Fruit fly (Drosophila melanogaster) whole organism, wandering third instar larva: ENCODE measurements around the gene CG1387.

Source experiments
- Abd-B ChIP-seq: fragments of >200 bp; optimal IDR thresholded peaks from 2 replicates; lab custom pipeline; 2017; ENCODE audit warnings: missing biosample characterization, missing genetic modification characterization
- CG32264 ChIP-seq: fragments of 200-800 bp; sonication (Bioruptor generic); optimal IDR thresholded peaks from 2 replicates; lab custom pipeline; 2016; ENCODE audit warnings: missing biosample characterization, missing genetic modification characterization
- CG9705 ChIP-seq: fragments of 200-800 bp; sonication (Bioruptor generic); optimal IDR thresholded peaks from 2 replicates; lab custom pipeline; 2018; ENCODE audit warnings: missing biosample characterization, mild to moderate bottlenecking, missing genetic modification characterization
- CrebA ChIP-seq: fragments of 200-800 bp; sonication (Bioruptor generic); optimal IDR thresholded peaks from 2 replicates; lab custom pipeline; 2016; ENCODE audit warnings: missing biosample characterization, mild to moderate bottlenecking, missing genetic modification characterization, borderline replicate concordance
- Dfd ChIP-seq: fragments of >200 bp; optimal IDR thresholded peaks from 2 replicates; lab custom pipeline; 2017; ENCODE audit warnings: missing biosample characterization, missing genetic modification characterization
- Dif ChIP-seq: fragments of 200-275, 200-300 bp; sonication (Bioruptor generic); optimal IDR thresholded peaks from 2 replicates; lab custom pipeline; 2018; ENCODE audit warnings: missing biosample characterization, missing genetic modification characterization; ENCODE audit not compliant: partially characterized antibody
- GATAd ChIP-seq: sonication (Bioruptor generic); optimal IDR thresholded peaks from 2 replicates; lab custom pipeline; 2016; ENCODE audit warnings: missing biosample characterization, missing genetic modification characterization
- HLH106 ChIP-seq: fragments of 200-800 bp; optimal IDR thresholded peaks from 3 replicates; lab custom pipeline; 2019; ENCODE audit warnings: missing biosample characterization, mild to moderate bottlenecking, missing genetic modification characterization, moderate library complexity
- Hnf4 ChIP-seq: fragments of 200-800 bp; sonication (Bioruptor generic); optimal IDR thresholded peaks from 2 replicates; lab custom pipeline; 2016; ENCODE audit warnings: missing biosample characterization, mild to moderate bottlenecking, missing genetic modification characterization
- Hr78 ChIP-seq: fragments of >200 bp; optimal IDR thresholded peaks from 2 replicates; lab custom pipeline; 2017; ENCODE audit warnings: missing biosample characterization, missing genetic modification characterization
- Hr83 ChIP-seq: fragments of 200-300 bp; sonication (Bioruptor generic); optimal IDR thresholded peaks from 2 replicates; lab custom pipeline; 2016; ENCODE audit warnings: missing biosample characterization, mild to moderate bottlenecking, missing genetic modification characterization, moderate library complexity; ENCODE audit not compliant: poor library complexity, severe bottlenecking
- Jra ChIP-seq: sonication (Bioruptor generic); optimal IDR thresholded peaks from 2 replicates; lab custom pipeline; 2016; ENCODE audit warnings: missing biosample characterization, missing genetic modification characterization
- Mio ChIP-seq: sonication (Bioruptor generic); optimal IDR thresholded peaks from 2 replicates; lab custom pipeline; 2016; ENCODE audit warnings: missing biosample characterization, missing genetic modification characterization
- Myc ChIP-seq: fragments of >200 bp; optimal IDR thresholded peaks from 2 replicates; lab custom pipeline; 2017
- N ChIP-seq: fragments of >200 bp; optimal IDR thresholded peaks from 2 replicates; lab custom pipeline; 2018; ENCODE audit warnings: missing biosample characterization, missing external identifiers, missing genetic modification characterization
- OdsH ChIP-seq: fragments of 200-800 bp; sonication (Bioruptor generic); optimal IDR thresholded peaks from 2 replicates; lab custom pipeline; 2016; ENCODE audit warnings: missing biosample characterization, mild to moderate bottlenecking, missing genetic modification characterization
- Rel ChIP-seq, 2 experiments: fragments of 200-800 bp; sonication (Bioruptor generic) in 1 of 2; optimal IDR thresholded peaks; 2 replicates in 1 of 2; 3 replicates in 1 of 2; lab custom pipeline; 2016 to 2019; ENCODE audit warnings: mild to moderate bottlenecking in 2 of 2, missing biosample characterization in 2 of 2, missing genetic modification characterization in 2 of 2, moderate library complexity in 1 of 2
- Sp1 ChIP-seq: fragments of 200-800 bp; sonication (Bioruptor generic); optimal IDR thresholded peaks from 3 replicates; lab custom pipeline; 2019; ENCODE audit warnings: missing biosample characterization, mild to moderate bottlenecking, missing genetic modification characterization, moderate library complexity
- Vsx2 ChIP-seq: fragments of 200-300, 225-300 bp; sonication (Bioruptor generic); optimal IDR thresholded peaks from 2 replicates; lab custom pipeline; 2018; ENCODE audit warnings: missing biosample characterization, missing genetic modification characterization; ENCODE audit not compliant: partially characterized antibody
- br ChIP-seq: fragments of 200-800 bp; sonication (Bioruptor generic); optimal IDR thresholded peaks from 2 replicates; lab custom pipeline; 2016; ENCODE audit warnings: missing biosample characterization, missing genetic modification characterization
- brk ChIP-seq: fragments of 200-800 bp; sonication (Bioruptor generic); optimal IDR thresholded peaks from 2 replicates; lab custom pipeline; 2016; ENCODE audit warnings: missing biosample characterization, mild to moderate bottlenecking, missing genetic modification characterization
- dl ChIP-seq, 2 experiments: fragments of 175-275, 200-275 bp in 1 of 2; fragments of 200-275 bp in 1 of 2; sonication (Bioruptor generic); optimal IDR thresholded peaks; lab custom pipeline; 2018; ENCODE audit warnings: mild to moderate bottlenecking in 2 of 2, missing biosample characterization in 2 of 2, missing genetic modification characterization in 2 of 2, moderate library complexity in 2 of 2; ENCODE audit not compliant: partially characterized antibody in 2 of 2, insufficient read depth in 1 of 2
- dmrt93B ChIP-seq: fragments of 200-800 bp; sonication (Bioruptor generic); optimal IDR thresholded peaks from 2 replicates; lab custom pipeline; 2018; ENCODE audit warnings: missing biosample characterization, mild to moderate bottlenecking, missing genetic modification characterization
- dsf ChIP-seq: sonication (Bioruptor generic); optimal IDR thresholded peaks from 2 replicates; lab custom pipeline; 2016; ENCODE audit warnings: missing biosample characterization, missing genetic modification characterization, borderline replicate concordance
- ey ChIP-seq: fragments of 200-800 bp; sonication (Bioruptor generic); optimal IDR thresholded peaks from 2 replicates; lab custom pipeline; 2016; ENCODE audit warnings: missing biosample characterization, missing genetic modification characterization
- foxo ChIP-seq, 2 experiments: fragments of 200-800 bp; sonication (Bioruptor generic); optimal IDR thresholded peaks; 2 replicates in 1 of 2; 3 replicates in 1 of 2; lab custom pipeline; 2016 to 2017; ENCODE audit warnings: missing biosample characterization in 2 of 2, missing genetic modification characterization in 2 of 2
- fru ChIP-seq: fragments of 200-800 bp; sonication (Bioruptor generic); optimal IDR thresholded peaks from 3 replicates; lab custom pipeline; 2016; ENCODE audit warnings: missing biosample characterization, mild to moderate bottlenecking, missing genetic modification characterization
- h ChIP-seq: fragments of 200-800 bp; sonication (Bioruptor generic); optimal IDR thresholded peaks from 3 replicates; lab custom pipeline; 2016; ENCODE audit warnings: missing biosample characterization, mild to moderate bottlenecking, missing genetic modification characterization
- jim ChIP-seq: fragments of 175-275, 200-325 bp; sonication (Bioruptor generic); optimal IDR thresholded peaks from 2 replicates; lab custom pipeline; 2016; ENCODE audit warnings: missing biosample characterization, mild to moderate bottlenecking, missing genetic modification characterization
- lola ChIP-seq: fragments of >200 bp; optimal IDR thresholded peaks from 2 replicates; lab custom pipeline; 2017; ENCODE audit warnings: missing biosample characterization, missing genetic modification characterization
- pan ChIP-seq: fragments of >200 bp; optimal IDR thresholded peaks from 2 replicates; lab custom pipeline; 2017
- psq ChIP-seq: fragments of 200-800 bp; sonication (Bioruptor generic); optimal IDR thresholded peaks from 3 replicates; lab custom pipeline; 2017; ENCODE audit warnings: missing biosample characterization, mild to moderate bottlenecking, missing genetic modification characterization, moderate library complexity
- rgr ChIP-seq: fragments of 200-800 bp; sonication (Bioruptor generic); optimal IDR thresholded peaks from 3 replicates; lab custom pipeline; 2016; ENCODE audit warnings: missing biosample characterization, mild to moderate bottlenecking, missing genetic modification characterization
- sage ChIP-seq: fragments of 200-800 bp; sonication (Bioruptor generic); optimal IDR thresholded peaks from 2 replicates; lab custom pipeline; 2016; ENCODE audit warnings: missing biosample characterization, mild to moderate bottlenecking, missing genetic modification characterization
- sv ChIP-seq: fragments of 200-800 bp; sonication (Bioruptor generic); optimal IDR thresholded peaks from 3 replicates; lab custom pipeline; 2016; ENCODE audit warnings: missing biosample characterization, missing genetic modification characterization
- tai ChIP-seq: sonication (Bioruptor generic); optimal IDR thresholded peaks from 2 replicates; lab custom pipeline; 2016; ENCODE audit warnings: missing biosample characterization, missing genetic modification characterization
- usp ChIP-seq: fragments of >200 bp; optimal IDR thresholded peaks from 2 replicates; lab custom pipeline; 2017; ENCODE audit warnings: missing biosample characterization, missing genetic modification characterization
- woc ChIP-seq: sonication (Bioruptor generic); optimal IDR thresholded peaks from 2 replicates; lab custom pipeline; 2016; ENCODE audit warnings: missing biosample characterization, mild to moderate bottlenecking, missing genetic modification characterization

CG1387 gene

DNA sequence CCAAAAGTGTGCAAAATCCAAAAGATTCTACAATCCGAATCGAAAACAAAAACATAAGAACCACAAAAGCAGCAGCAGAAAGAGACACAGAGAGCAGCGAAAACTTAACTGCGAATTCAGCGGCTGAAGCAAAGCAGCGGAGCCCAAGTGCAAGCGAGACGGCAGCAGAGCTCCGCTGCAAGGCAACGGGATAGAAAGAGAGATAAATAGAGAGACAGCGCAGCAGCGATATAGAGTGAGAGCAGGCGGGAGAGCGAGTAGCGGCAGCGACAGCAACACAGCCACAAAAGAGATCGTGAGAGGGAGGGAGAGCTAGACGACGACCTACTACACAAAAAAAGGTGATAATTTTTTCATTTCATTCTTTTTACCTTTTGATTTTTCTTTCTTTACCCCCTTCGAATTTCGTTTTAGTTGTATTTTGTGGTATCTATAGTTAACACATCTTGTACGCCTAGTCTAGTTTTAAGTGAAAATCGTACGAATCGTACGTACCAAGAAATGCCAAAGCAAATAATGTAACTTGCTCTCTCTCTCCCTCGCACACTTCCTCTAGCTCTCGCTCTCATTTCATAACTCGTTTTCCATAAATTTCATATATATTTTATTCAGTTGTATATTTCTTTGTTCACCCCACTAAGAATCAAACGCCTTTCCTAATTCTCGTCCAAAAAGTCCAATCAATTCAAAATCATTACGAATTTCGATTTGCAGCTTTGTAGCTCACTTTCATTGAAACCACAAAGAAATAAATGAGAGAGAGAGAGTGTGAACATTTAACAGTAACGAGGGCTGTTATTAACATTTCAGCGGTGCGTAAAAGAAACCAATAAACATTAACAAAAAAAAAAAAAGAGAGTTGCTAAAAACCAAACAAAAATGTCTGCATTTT lies 25.0 kb downstream of the CG1387 start (continued):
- TF ChIP-seq foxo (GFP tag; optimal IDR thresholded peaks at IDR 0.05; lab: Kevin White, UChicago) (no peak), Hr83 (GFP tag; lab: Kevin White, UChicago) (peak; percentile 73), CG32264 (GFP tag; lab: Kevin White, UChicago) (peak; percentile 28), Sp1 (GFP tag; lab: Kevin White, UChicago) (no peak), dmrt93B (no peak), CrebA (GFP tag; lab: Kevin White, UChicago) (no peak), CG9705 (GFP tag; lab: Kevin White, UChicago) (no peak), Hnf4 (GFP tag; lab: Kevin White, UChicago) (no peak), Mio (GFP tag; lab: Kevin White, UChicago) (no peak), pan (lab: Kevin White, UChicago) (no peak), Rel (GFP tag; optimal IDR thresholded peaks at IDR 0.05; lab: Kevin White, UChicago) (no peak), Rel (tag; optimal IDR thresholded peaks at IDR 0.05; lab: Kevin White, UChicago) (no peak), OdsH (no peak)

DNA sequence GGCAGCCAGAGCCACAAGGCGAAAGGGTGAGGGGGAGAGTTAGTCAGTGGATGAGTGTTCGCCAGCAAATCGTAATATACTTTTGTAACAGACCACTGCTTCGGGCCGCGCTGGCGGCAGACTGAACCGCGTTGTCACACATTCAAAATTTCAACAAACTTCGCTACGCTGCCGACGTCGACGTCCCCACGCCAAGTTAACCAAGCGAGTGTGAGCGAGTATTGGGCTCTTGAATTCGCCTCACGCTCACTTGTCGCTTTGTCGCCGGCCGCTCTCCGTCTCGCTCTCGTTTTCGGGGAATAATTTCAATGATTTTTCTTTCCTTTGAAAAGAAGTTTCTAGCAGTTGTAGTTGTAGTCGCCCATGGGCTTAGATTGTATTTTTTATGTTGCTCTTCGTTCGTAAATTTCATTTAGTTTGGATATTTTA lies 26.0 kb downstream of the CG1387 start, which contains the start of gene lawc:
lawc (minus strand) TSS at position 127 of the 429 bp plus-strand sequence.
- peak; percentile 6 for TF ChIP-seq OdsH
- TF ChIP-seq foxo (GFP tag; optimal IDR thresholded peaks at IDR 0.05; lab: Kevin White, UChicago) = peak in 1 of 2 experiments; percentile 30
- TF ChIP-seq woc (GFP tag; lab: Kevin White, UChicago) = no peak
- no peak for TF ChIP-seq Dfd (GFP tag; lab: Kevin White, UChicago)
- TF ChIP-seq Myc (lab: Kevin White, UChicago) = no peak
- TF ChIP-seq CG32264 (GFP tag; lab: Kevin White, UChicago) = peak; percentile 4
- TF ChIP-seq jim (GFP tag; lab: Kevin White, UChicago) = no peak
- TF ChIP-seq rgr (GFP tag; lab: Kevin White, UChicago) = peak; percentile 70
- peak; percentile 74 for TF ChIP-seq Sp1 (GFP tag; lab: Kevin White, UChicago)
- no peak for TF ChIP-seq GATAd (GFP tag; lab: Kevin White, UChicago)
- peak; percentile 73 for TF ChIP-seq Vsx2 (GFP tag; lab: Kevin White, UChicago)
- peak; percentile 27 for TF ChIP-seq br (GFP tag; lab: Kevin White, UChicago)
- peak; percentile 86 for TF ChIP-seq Rel (GFP tag; optimal IDR thresholded peaks at IDR 0.05; lab: Kevin White, UChicago)
- TF ChIP-seq Rel (tag; optimal IDR thresholded peaks at IDR 0.05; lab: Kevin White, UChicago) = peak; percentile 65
- no peak for TF ChIP-seq Hr78 (GFP tag; lab: Kevin White, UChicago)
- peak; percentile 9 for TF ChIP-seq Hnf4 (GFP tag; lab: Kevin White, UChicago)
- no peak for TF ChIP-seq tai (GFP tag; lab: Kevin White, UChicago)
- TF ChIP-seq dl (GFP tag; optimal IDR thresholded peaks at IDR 0.05; lab: Kevin White, UChicago; ENCODE audit: insufficient read depth in 1 of 2, partially characterized antibody in 2 of 2) = peak; percentile 49 to 52
- no peak for TF ChIP-seq pan (lab: Kevin White, UChicago)
- peak; percentile 63 for TF ChIP-seq h
- TF ChIP-seq Mio (GFP tag; lab: Kevin White, UChicago) = no peak
- no peak for TF ChIP-seq usp
- TF ChIP-seq CG9705 (GFP tag; lab: Kevin White, UChicago) = no peak
- peak; percentile 15 for TF ChIP-seq ey (GFP tag; lab: Kevin White, UChicago)
- TF ChIP-seq psq (GFP tag; lab: Kevin White, UChicago) = peak; percentile 47
- TF ChIP-seq brk (GFP tag; lab: Kevin White, UChicago) = peak; percentile 76
- peak; percentile 82 for TF ChIP-seq sage
- TF ChIP-seq Abd-B (GFP tag; lab: Kevin White, UChicago) = no peak
- no peak for TF ChIP-seq N (GFP tag; lab: Kevin White, UChicago)
- TF ChIP-seq dsf (GFP tag; lab: Kevin White, UChicago) = no peak
- TF ChIP-seq sv = no peak
- TF ChIP-seq Dif = peak; percentile 72
- no peak for TF ChIP-seq lola (GFP tag; lab: Kevin White, UChicago)
- no peak for TF ChIP-seq dmrt93B
- TF ChIP-seq fru (GFP tag; lab: Kevin White, UChicago) = peak; percentile 63
- TF ChIP-seq HLH106 (tag; lab: Kevin White, UChicago) = no peak
- TF ChIP-seq Hr83 (GFP tag; lab: Kevin White, UChicago) = no peak
- peak; percentile 61 for TF ChIP-seq Jra
- peak; percentile 66 for TF ChIP-seq CrebA (GFP tag; lab: Kevin White, UChicago)
